Fruit fly (Drosophila melanogaster) whole organism, wandering third instar larva: ENCODE data around the gene GstD8.

Experiments
- Rel ChIP-seq, 2 experiments: fragments of 200-800 bp; sonication (Bioruptor generic) in 1 of 2; optimal IDR thresholded peaks; 2 replicates in 1 of 2; 3 replicates in 1 of 2; lab custom pipeline; 2016 to 2019; ENCODE audit warnings: mild to moderate bottlenecking in 2 of 2, missing biosample characterization in 2 of 2, missing genetic modification characterization in 2 of 2, moderate library complexity in 1 of 2
- pan ChIP-seq: fragments of >200 bp; optimal IDR thresholded peaks from 2 replicates; lab custom pipeline; 2017
- psq ChIP-seq: fragments of 200-800 bp; sonication (Bioruptor generic); optimal IDR thresholded peaks from 3 replicates; lab custom pipeline; 2017; ENCODE audit warnings: missing biosample characterization, mild to moderate bottlenecking, missing genetic modification characterization, moderate library complexity
- tai ChIP-seq: sonication (Bioruptor generic); optimal IDR thresholded peaks from 2 replicates; lab custom pipeline; 2016; ENCODE audit warnings: missing biosample characterization, missing genetic modification characterization

dm6 chr3R:12413274-12413958 lies 33.6 kb downstream of the GstD8 start, which contains the start of the genes Dip-C and pps:
- TF ChIP-seq tai (GFP tag; lab: Kevin White, UChicago) (no peak), psq (GFP tag; lab: Kevin White, UChicago) (peak; percentile 4), pan (lab: Kevin White, UChicago) (no peak), Rel (GFP tag; optimal IDR thresholded peaks at IDR 0.05; lab: Kevin White, UChicago) (no peak), Rel (tag; optimal IDR thresholded peaks at IDR 0.05; lab: Kevin White, UChicago) (peak; percentile 83)
